Fruit fly (Drosophila melanogaster) whole organism, prepupa: ENCODE measurements around the gene Taf12.

Experiments used
- Blimp-1 ChIP-seq: fragments of 200-800 bp; sonication (Bioruptor generic); optimal IDR thresholded peaks from 3 replicates; lab custom pipeline; 2017; ENCODE audit warnings: missing biosample characterization, missing genetic modification characterization, mild to moderate bottlenecking, moderate library complexity, missing genetic modification reagents
- CG11762 ChIP-seq: fragments of 200-800 bp; sonication (Bioruptor generic); optimal IDR thresholded peaks from 3 replicates; lab custom pipeline; 2016; ENCODE audit warnings: missing biosample characterization, missing genetic modification characterization; ENCODE audit not compliant: insufficient read depth
- CG11902 ChIP-seq: fragments of 200-800 bp; sonication (Bioruptor generic); optimal IDR thresholded peaks from 3 replicates; lab custom pipeline; 2016; ENCODE audit warnings: missing biosample characterization, missing genetic modification characterization
- CG15336 ChIP-seq: fragments of 200-800 bp; sonication (Bioruptor generic); IDR thresholded peaks from 2 replicates; pipeline ENCODE4 v1.3.6; 2022; ENCODE audit warnings: missing biosample characterization, missing genetic modification characterization
- CG3032 ChIP-seq: fragments of 200-800 bp; optimal IDR thresholded peaks from 2 replicates; lab custom pipeline; 2019; ENCODE audit warnings: missing biosample characterization, mild to moderate bottlenecking, missing genetic modification characterization, moderate library complexity
- CG34406 ChIP-seq: fragments of 200-800 bp; sonication (Bioruptor generic); optimal IDR thresholded peaks from 3 replicates; lab custom pipeline; 2016; ENCODE audit warnings: missing biosample characterization, missing genetic modification characterization
- CG3919 ChIP-seq: fragments of 200-800 bp; sonication (Bioruptor generic); optimal IDR thresholded peaks from 3 replicates; lab custom pipeline; 2016; ENCODE audit warnings: missing biosample characterization, missing genetic modification characterization
- CG6163 ChIP-seq: fragments of 200-800 bp; sonication (Bioruptor generic); IDR thresholded peaks from 3 replicates; pipeline ENCODE4 v1.3.6; 2022; ENCODE audit warnings: missing biosample characterization, missing genetic modification characterization
- CG6276 ChIP-seq: fragments of 200-800 bp; sonication (Bioruptor generic); optimal IDR thresholded peaks from 2 replicates; lab custom pipeline; 2017; ENCODE audit warnings: missing biosample characterization, mild to moderate bottlenecking, missing genetic modification characterization
- CG6808 ChIP-seq: fragments of 200-800 bp; sonication (Bioruptor generic); optimal IDR thresholded peaks from 3 replicates; lab custom pipeline; 2017; ENCODE audit warnings: missing biosample characterization, missing genetic modification characterization, mild to moderate bottlenecking, moderate library complexity, missing genetic modification reagents
- CG6854 ChIP-seq: fragments of 200-800 bp; sonication (Bioruptor generic); optimal IDR thresholded peaks from 2 replicates; lab custom pipeline; 2017; ENCODE audit warnings: missing biosample characterization, mild to moderate bottlenecking, missing genetic modification characterization
- CG7368 ChIP-seq: fragments of 200-800 bp; sonication (Bioruptor generic); optimal IDR thresholded peaks from 3 replicates; lab custom pipeline; 2016; ENCODE audit warnings: missing biosample characterization, missing genetic modification characterization
- CG8119 ChIP-seq: fragments of 200-800 bp; sonication (Bioruptor generic); IDR thresholded peaks from 3 replicates; pipeline ENCODE4 v1.3.6; 2022; ENCODE audit warnings: missing biosample characterization, missing genetic modification characterization
- CG8319 ChIP-seq: fragments of 200-800 bp; sonication (Bioruptor generic); optimal IDR thresholded peaks from 3 replicates; lab custom pipeline; 2016; ENCODE audit warnings: missing biosample characterization, missing genetic modification characterization
- Eip75B ChIP-seq: fragments of 200-800 bp; sonication (Bioruptor generic); optimal IDR thresholded peaks from 3 replicates; lab custom pipeline; 2016; ENCODE audit warnings: missing biosample characterization, missing genetic modification characterization
- Eip78C ChIP-seq: fragments of 200-800 bp; sonication (Bioruptor generic); peaks from one replicate; lab custom pipeline; 2016; ENCODE audit warnings: missing biosample characterization, missing genetic modification characterization
- Eip93F ChIP-seq: fragments of 200-800 bp; sonication (Bioruptor generic); optimal IDR thresholded peaks from 2 replicates; lab custom pipeline; 2016; ENCODE audit warnings: missing biosample characterization, mild to moderate bottlenecking, missing genetic modification characterization
- Ets21C ChIP-seq: fragments of 200-800 bp; sonication (Bioruptor generic); optimal IDR thresholded peaks from 3 replicates; lab custom pipeline; 2016; ENCODE audit warnings: missing biosample characterization, missing genetic modification characterization
- Gug ChIP-seq: fragments of 200-800 bp; sonication (Bioruptor generic); IDR thresholded peaks from 2 replicates; pipeline ENCODE4 v1.3.6; 2022; ENCODE audit warnings: missing biosample characterization, missing genetic modification characterization
- Lpt ChIP-seq: fragments of 200-800 bp; sonication (Bioruptor generic); optimal IDR thresholded peaks from 3 replicates; lab custom pipeline; 2016; ENCODE audit warnings: missing biosample characterization, missing genetic modification characterization
- Met ChIP-seq: fragments of 200-800 bp; sonication (Bioruptor generic); optimal IDR thresholded peaks from 3 replicates; lab custom pipeline; 2016; ENCODE audit warnings: missing biosample characterization, missing genetic modification characterization
- OdsH ChIP-seq: fragments of 200-800 bp; sonication (Bioruptor generic); optimal IDR thresholded peaks from 3 replicates; lab custom pipeline; 2016; ENCODE audit warnings: missing biosample characterization, missing genetic modification characterization
- Smox ChIP-seq: fragments of 200-800 bp; sonication (Bioruptor generic); optimal IDR thresholded peaks from 3 replicates; lab custom pipeline; 2016; ENCODE audit warnings: missing biosample characterization, missing genetic modification characterization
- Sox14 ChIP-seq: fragments of 200-800 bp; sonication (Bioruptor generic); optimal IDR thresholded peaks from 3 replicates; lab custom pipeline; 2016; ENCODE audit warnings: missing biosample characterization, missing genetic modification characterization
- Sox15 ChIP-seq: fragments of 200-800 bp; sonication (Bioruptor generic); optimal IDR thresholded peaks from 3 replicates; lab custom pipeline; 2016; ENCODE audit warnings: missing biosample characterization, missing genetic modification characterization
- achi ChIP-seq: fragments of 200-800 bp; sonication (Bioruptor generic); optimal IDR thresholded peaks from 3 replicates; lab custom pipeline; 2016; ENCODE audit warnings: missing biosample characterization, missing genetic modification characterization
- acj6 ChIP-seq: fragments of 200-800 bp; sonication (Bioruptor generic); optimal IDR thresholded peaks from 3 replicates; lab custom pipeline; 2016; ENCODE audit warnings: missing biosample characterization, missing genetic modification characterization
- dsx ChIP-seq: fragments of 200-800 bp; optimal IDR thresholded peaks from 3 replicates; lab custom pipeline; 2019; ENCODE audit warnings: missing biosample characterization, mild to moderate bottlenecking, missing genetic modification characterization, moderate library complexity; ENCODE audit not compliant: poor library complexity, severe bottlenecking
- esn ChIP-seq: fragments of 200-800 bp; sonication (Bioruptor generic); optimal IDR thresholded peaks from 2 replicates; lab custom pipeline; 2016; ENCODE audit warnings: missing biosample characterization, mild to moderate bottlenecking, missing genetic modification characterization, moderate library complexity
- fd59A ChIP-seq: fragments of 200-800 bp; sonication (Bioruptor generic); optimal IDR thresholded peaks from 2 replicates; lab custom pipeline; 2017; ENCODE audit warnings: missing biosample characterization, mild to moderate bottlenecking, missing genetic modification characterization, missing genetic modification reagents
- fkh ChIP-seq: fragments of 200-800 bp; sonication (Bioruptor generic); optimal IDR thresholded peaks from 3 replicates; lab custom pipeline; 2017; ENCODE audit warnings: missing biosample characterization, mild to moderate bottlenecking, missing genetic modification characterization, moderate library complexity
- lz ChIP-seq: fragments of 200-800 bp; sonication (Bioruptor generic); optimal IDR thresholded peaks from 3 replicates; lab custom pipeline; 2016; ENCODE audit warnings: missing biosample characterization, missing genetic modification characterization
- pdm3 ChIP-seq: fragments of 200-800 bp; sonication (Bioruptor generic); optimal IDR thresholded peaks from 3 replicates; lab custom pipeline; 2016; ENCODE audit warnings: missing biosample characterization, missing genetic modification characterization
- salr ChIP-seq, 2 experiments: fragments of 200-800 bp; sonication (Bioruptor generic); optimal IDR thresholded peaks; 3 replicates each; lab custom pipeline; 2016 to 2018; ENCODE audit warnings: missing biosample characterization in 2 of 2, missing genetic modification characterization in 2 of 2, mild to moderate bottlenecking in 1 of 2
- spab ChIP-seq: fragments of 200-800 bp; sonication (Bioruptor generic); optimal IDR thresholded peaks from 2 replicates; lab custom pipeline; 2017; ENCODE audit warnings: missing biosample characterization, mild to moderate bottlenecking, missing genetic modification characterization, missing genetic modification reagents
- ss ChIP-seq, 2 experiments: fragments of 200-800 bp; sonication (Bioruptor generic); optimal IDR thresholded peaks; 2 replicates in 1 of 2; 3 replicates in 1 of 2; lab custom pipeline; 2017 to 2018; ENCODE audit warnings: mild to moderate bottlenecking in 2 of 2, missing biosample characterization in 2 of 2, missing genetic modification characterization in 2 of 2, moderate library complexity in 1 of 2
- svp ChIP-seq: fragments of 200-800 bp; sonication (Bioruptor generic); peaks from one replicate; lab custom pipeline; 2016; ENCODE audit warnings: missing biosample characterization, missing genetic modification characterization
- topi ChIP-seq: fragments of 200-800 bp; sonication (Bioruptor generic); optimal IDR thresholded peaks from 3 replicates; lab custom pipeline; 2016; ENCODE audit warnings: missing biosample characterization, missing genetic modification characterization
- vri ChIP-seq: fragments of 200-800 bp; sonication (Bioruptor generic); optimal IDR thresholded peaks from 3 replicates; lab custom pipeline; 2016; ENCODE audit warnings: missing biosample characterization, mild to moderate bottlenecking, missing genetic modification characterization

Taf12 gene

dm6 chr3R:11679513-11679912 is at the start of gene Taf12, which contains the start of gene Ho:
Gene Taf12, minus strand, starts transcription at chr3R:11679690.
Gene Ho, plus strand, starts transcription at chr3R:11679743.
- TF ChIP-seq CG34406 (GFP tag; lab: Kevin White, UChicago) (no peak), fkh (GFP tag; lab: Kevin White, UChicago) (peak; percentile 54), svp (GFP tag; lab: Kevin White, UChicago) (peak; percentile 70), vri (GFP tag; lab: Kevin White, UChicago) (peak; percentile 37), Eip78C (peak; percentile 74), Eip75B (no peak), ss (GFP tag; optimal IDR thresholded peaks at IDR 0.05; lab: Kevin White, UChicago) (no peak), esn (peak; percentile 21), Sox14 (GFP tag; lab: Kevin White, UChicago) (peak; percentile 98)

DNA sequence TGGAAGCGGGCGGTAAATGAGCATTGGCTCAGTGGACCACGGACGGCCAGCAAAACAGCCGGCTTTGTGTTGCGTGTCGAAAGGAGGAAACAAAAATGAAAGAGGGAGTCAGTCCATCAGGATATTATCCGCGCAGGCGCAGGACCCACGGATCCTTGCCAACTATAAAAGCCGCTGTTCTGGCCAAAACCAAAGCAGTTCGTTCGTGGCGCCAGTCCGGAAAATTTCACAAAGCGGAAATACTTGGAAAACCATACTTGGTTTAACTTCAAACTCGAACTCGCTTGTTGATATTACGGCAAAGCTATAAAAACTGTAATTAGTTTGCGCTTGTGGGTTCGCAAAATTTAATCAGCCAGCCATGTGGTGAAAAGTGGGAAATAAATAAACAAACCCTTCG is 42.1 kb upstream of the Taf12 start, which contains the start of gene CG12594:
Gene CG12594, plus strand, starts transcription at position 142 of the 400 bp plus-strand sequence.
- TF ChIP-seq pdm3 (no peak), CG11902 (no peak), dsx (GFP tag; lab: Kevin White, UChicago) (no peak), Gug (GFP tag; lab: Robert Waterston, UW) (no peak), Lpt (GFP tag; lab: Kevin White, UChicago) (no peak), topi (GFP tag; lab: Kevin White, UChicago) (no peak), CG6808 (GFP tag; lab: Kevin White, UChicago) (no peak), spab (no peak), CG3919 (no peak), Met (GFP tag; lab: Kevin White, UChicago) (no peak)
- TF ChIP-seq, all 60 proteins: peak for 0

- TF ChIP-seq acj6 (GFP tag; lab: Kevin White, UChicago) (no peak), svp (GFP tag; lab: Kevin White, UChicago) (peak; percentile 43), fkh (GFP tag; lab: Kevin White, UChicago) (no peak)
- TF ChIP-seq, all 60 proteins: peak for 1
Observed at dm6 chr3R:11711376-11711775, 31.9 kb upstream of the Taf12 start, which contains the start of gene CG14720. Gene CG14720, plus strand, starts transcription at chr3R:11711676.

DNA sequence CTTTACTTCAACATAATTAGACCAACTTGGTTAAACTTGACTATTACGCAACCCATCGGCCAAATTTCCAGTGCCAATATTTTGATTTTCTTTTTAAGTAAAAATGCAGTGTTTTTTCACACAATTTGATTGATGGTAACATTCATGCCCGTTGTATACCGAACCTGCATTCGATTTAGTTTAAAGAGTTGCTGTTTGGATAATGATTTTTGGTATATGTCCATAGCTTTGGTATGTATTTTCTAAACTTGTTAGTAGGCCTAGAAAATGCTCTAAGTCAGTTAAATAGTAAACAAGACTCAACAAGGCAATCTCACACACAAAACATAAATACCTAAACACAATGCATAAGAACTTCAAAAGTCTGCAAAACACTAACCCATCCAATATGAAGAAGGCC is 24.2 kb upstream of the Taf12 start, which contains the start of gene I-t:
Gene I-t, plus strand, starts transcription at position 301 of the 400 bp plus-strand sequence.
- no peak for TF ChIP-seq Ets21C (GFP tag; lab: Kevin White, UChicago)
- TF ChIP-seq CG3919, result no peak
- no peak for TF ChIP-seq CG6808 (GFP tag; lab: Kevin White, UChicago)
- no peak for TF ChIP-seq Lpt (GFP tag; lab: Kevin White, UChicago)
- no peak for TF ChIP-seq vri (GFP tag; lab: Kevin White, UChicago)
- no peak for TF ChIP-seq CG6163
- TF ChIP-seq achi (GFP tag; lab: Kevin White, UChicago), result no peak
- TF ChIP-seq salr (GFP tag; optimal IDR thresholded peaks at IDR 0.05; lab: Kevin White, UChicago), result no peak
- TF ChIP-seq Smox, result no peak
- TF ChIP-seq lz (GFP tag; lab: Kevin White, UChicago), result no peak
- TF ChIP-seq CG8319 (GFP tag; lab: Kevin White, UChicago), result no peak
- TF ChIP-seq Met (GFP tag; lab: Kevin White, UChicago), result no peak
- no peak for TF ChIP-seq CG7368 (GFP tag; lab: Kevin White, UChicago)
- TF ChIP-seq Sox15 (GFP tag; lab: Kevin White, UChicago), result no peak
- no peak for TF ChIP-seq Blimp-1
- no peak for TF ChIP-seq CG6854 (GFP tag; lab: Kevin White, UChicago)
- no peak for TF ChIP-seq acj6 (GFP tag; lab: Kevin White, UChicago)

DNA sequence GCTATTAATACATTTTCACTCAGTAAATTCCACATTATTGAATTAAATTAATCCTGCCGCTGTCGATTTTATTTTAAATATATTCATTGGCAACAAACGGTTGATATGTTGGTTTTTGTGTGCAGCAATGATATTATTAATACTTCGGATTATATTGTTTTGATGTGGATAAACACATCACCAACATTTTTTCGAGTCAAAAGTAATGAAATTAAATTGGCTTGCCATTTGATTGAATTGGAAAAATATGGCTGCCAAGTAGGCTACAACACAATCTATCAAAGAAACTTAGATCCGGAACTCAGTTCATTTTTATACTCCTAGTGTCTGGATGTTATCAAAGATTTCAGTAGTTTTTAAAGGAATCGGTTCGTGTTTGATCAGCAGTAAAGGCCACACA is 20.8 kb upstream of the Taf12 start, which contains the start of gene CG14718:
Gene CG14718, plus strand, starts transcription at position 301 of the 400 bp plus-strand sequence.
- no peak for TF ChIP-seq CG3919
- no peak for TF ChIP-seq CG11762 (GFP tag; lab: Kevin White, UChicago)
- TF ChIP-seq OdsH, result no peak
- TF ChIP-seq Eip93F (GFP tag; lab: Kevin White, UChicago), result no peak
- TF ChIP-seq CG15336 (GFP tag; lab: Robert Waterston, UW), result no peak
- TF ChIP-seq CG6276 (GFP tag; lab: Kevin White, UChicago), result no peak
- TF ChIP-seq fd59A (GFP tag; lab: Kevin White, UChicago), result no peak
- TF ChIP-seq Eip75B, result no peak
- no peak for TF ChIP-seq CG8119 (GFP tag; lab: Robert Waterston, UW)
- TF ChIP-seq Blimp-1, result no peak
- no peak for TF ChIP-seq vri (GFP tag; lab: Kevin White, UChicago)
- no peak for TF ChIP-seq lz (GFP tag; lab: Kevin White, UChicago)
- no peak for TF ChIP-seq CG6163
- no peak for TF ChIP-seq CG7368 (GFP tag; lab: Kevin White, UChicago)
- no peak for TF ChIP-seq CG3032 (tag; lab: Kevin White, UChicago)
